Worm (Caenorhabditis elegans): ENCODE measurements around the gene bre-3.

Gene bre-3

ce11 chrIII:9521410-9522090 is 36.3 kb upstream of the bre-3 start, which contains the start of the genes clu-1 and prp-40 (continued):
- TF ChIP-seq F57C9.4 (tag; optimal IDR thresholded peaks at IDR 0.05) = no peak
- TF ChIP-seq bed-1 (GFP tag; IDR thresholded peaks at IDR 0.05) = no peak
- peak; percentile 90 for TF ChIP-seq F23B12.7 (tag; optimal IDR thresholded peaks at IDR 0.05; ENCODE audit: insufficient read depth)
- TF ChIP-seq F57A8.1 (GFP tag; optimal IDR thresholded peaks at IDR 0.05) = no peak
- no peak for TF ChIP-seq hlh-12 (tag; optimal IDR thresholded peaks at IDR 0.05)
- peak; percentile 32 for TF ChIP-seq F49E8.2 (tag; optimal IDR thresholded peaks at IDR 0.05; ENCODE audit: insufficient read depth)
- no peak for TF ChIP-seq lin-26 (GFP tag; IDR thresholded peaks at IDR 0.05)
- no peak for TF ChIP-seq madf-3 (GFP tag; IDR thresholded peaks at IDR 0.05)
- TF ChIP-seq xnd-1 (tag; optimal IDR thresholded peaks at IDR 0.05) = peak; percentile 24
- TF ChIP-seq ekl-4 (GFP tag; IDR thresholded peaks at IDR 0.05) = peak; percentile 85
- TF ChIP-seq Y53G8AR.9 (GFP tag; conservative IDR thresholded peaks at IDR 0.05) = peak; percentile 80; the same call in 1 of the 2 replicates
- no peak for TF ChIP-seq Y79H2A.3 (GFP tag; conservative IDR thresholded peaks at IDR 0.05)
- TF ChIP-seq him-1 (tag; optimal IDR thresholded peaks at IDR 0.05) = peak; percentile 27
- no peak for TF ChIP-seq nhr-120 (GFP tag; IDR thresholded peaks at IDR 0.05)
- no peak; the same call in 1 of the 2 replicates for TF ChIP-seq lir-1 (GFP tag; conservative IDR thresholded peaks at IDR 0.05)
- no peak for TF ChIP-seq hrde-1 (tag; optimal IDR thresholded peaks at IDR 0.05; ENCODE audit: borderline replicate concordance)
- TF ChIP-seq nfya-2 (GFP tag; IDR thresholded peaks at IDR 0.05) = no peak
- no peak for TF ChIP-seq snpc-3.4 (tag; optimal IDR thresholded peaks at IDR 0.05)
- no peak for TF ChIP-seq egl-18 (GFP tag; IDR thresholded peaks at IDR 0.05)
- no peak for TF ChIP-seq lsy-27 (tag; optimal IDR thresholded peaks at IDR 0.05; ENCODE audit: borderline replicate concordance, insufficient read depth)
- no peak for TF ChIP-seq ztf-28 (GFP tag; IDR thresholded peaks at IDR 0.05)
- peak; percentile 77 for TF ChIP-seq ceh-100 (GFP tag; IDR thresholded peaks at IDR 0.05)
- TF ChIP-seq ceh-40 (GFP tag; IDR thresholded peaks at IDR 0.05) = no peak
- TF ChIP-seq ceh-91 (GFP tag; IDR thresholded peaks at IDR 0.05) = peak; percentile 67
- no peak for TF ChIP-seq ztf-25 (GFP tag; IDR thresholded peaks at IDR 0.05)
- no peak for TF ChIP-seq aptf-2 (GFP tag; conservative IDR thresholded peaks at IDR 0.05)
- no peak for TF ChIP-seq ccch-3 (GFP tag; optimal IDR thresholded peaks at IDR 0.05)
- TF ChIP-seq sea-2 (GFP tag; IDR thresholded peaks at IDR 0.05) = no peak
- peak; percentile 3 for TF ChIP-seq snpc-1.1 (tag; optimal IDR thresholded peaks at IDR 0.05; ENCODE audit: insufficient read depth)
- TF ChIP-seq efl-1 (GFP tag; optimal IDR thresholded peaks at IDR 0.05) = peak; percentile 54
- TF ChIP-seq ceh-58 (GFP tag; IDR thresholded peaks at IDR 0.05) = no peak
- no peak for TF ChIP-seq F52B5.7 (tag; optimal IDR thresholded peaks at IDR 0.05)
- no peak for TF ChIP-seq snpc-4 (GFP tag; optimal IDR thresholded peaks at IDR 0.05)
- peak; percentile 64 to 77 (median 70) for TF ChIP-seq snpc-4 (tag; optimal IDR thresholded peaks at IDR 0.05)
- no peak for TF ChIP-seq ama-1 (optimal IDR thresholded peaks at IDR 0.05)
- no peak for TF ChIP-seq ama-1 (GFP tag; optimal IDR thresholded peaks at IDR 0.05)
- no peak for TF ChIP-seq ztf-6 (GFP tag; IDR thresholded peaks at IDR 0.05)
- peak; percentile 88 for TF ChIP-seq nfyb-1 (GFP tag; IDR thresholded peaks at IDR 0.05)
- TF ChIP-seq somi-1 (GFP tag; optimal IDR thresholded peaks at IDR 0.05) = no peak
- peak; percentile 5 for TF ChIP-seq athp-1 (tag; optimal IDR thresholded peaks at IDR 0.05)
- TF ChIP-seq ztf-18 (tag; optimal IDR thresholded peaks at IDR 0.05) = peak; percentile 98
- TF ChIP-seq C06A6.2 (GFP tag; conservative IDR thresholded peaks at IDR 0.05) = peak; percentile 54; the same call in 1 of the 2 replicates
- TF ChIP-seq C17E4.6 (GFP tag; IDR thresholded peaks at IDR 0.05) = 0 out of 2 replicates have a peak, but pooled peaks have one; percentile 26
- TF ChIP-seq mel-28 (tag; optimal IDR thresholded peaks at IDR 0.05; ENCODE audit: borderline replicate concordance) = no peak
- TF ChIP-seq ets-4 (GFP tag; optimal IDR thresholded peaks at IDR 0.05) = no peak
- TF ChIP-seq F33H1.4 (GFP tag; IDR thresholded peaks at IDR 0.05) = peak; percentile 70
- peak; percentile 45 for TF ChIP-seq madf-8 (GFP tag; conservative IDR thresholded peaks at IDR 0.05)
